Fruit fly (Drosophila melanogaster): ENCODE measurements around the gene CG13008.

DNA sequence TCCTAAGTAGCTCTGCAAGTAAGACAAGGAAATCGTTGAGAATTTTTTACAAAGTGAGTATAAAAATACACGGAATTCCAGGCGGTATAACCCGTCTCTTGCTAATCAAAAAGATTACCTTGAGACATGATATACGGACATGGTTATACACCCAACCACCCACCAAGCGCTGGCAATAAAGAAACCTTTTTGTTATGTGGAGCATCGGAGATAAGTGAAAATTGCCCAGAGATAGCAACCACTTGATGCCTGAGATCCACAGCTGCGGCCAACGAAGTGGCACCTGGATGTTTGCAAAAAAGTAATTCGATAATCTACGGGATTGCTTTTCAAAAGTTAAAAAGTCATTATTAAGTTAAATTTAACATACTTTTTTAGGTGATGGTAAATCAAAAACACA lies 34.8 kb downstream of the CG13008 start:
- no peak for TF ChIP-seq CG32121 (GFP tag; IDR thresholded peaks at IDR 0.05)
- TF ChIP-seq CG8301 (tag; optimal IDR thresholded peaks at IDR 0.05): no peak
- no peak for TF ChIP-seq CG17806 (tag; optimal IDR thresholded peaks at IDR 0.05)
- TF ChIP-seq gl (tag; optimal IDR thresholded peaks at IDR 0.05): no peak
- TF ChIP-seq EcR (GFP tag; optimal IDR thresholded peaks at IDR 0.05): no peak
- TF ChIP-seq rn (GFP tag; IDR thresholded peaks at IDR 0.05): no peak
- no peak for TF ChIP-seq fd96Ca (GFP tag; IDR thresholded peaks at IDR 0.05)
- TF ChIP-seq CG12605 (GFP tag; IDR thresholded peaks at IDR 0.05): no peak
- TF ChIP-seq CG13204 (GFP tag; optimal IDR thresholded peaks at IDR 0.05): no peak
- TF ChIP-seq CG34367 (tag; optimal IDR thresholded peaks at IDR 0.05): no peak
- TF ChIP-seq D1 (tag; optimal IDR thresholded peaks at IDR 0.05): no peak
- TF ChIP-seq CG8159 (tag; optimal IDR thresholded peaks at IDR 0.05): no peak

Data from whole organism, pupa.